Worm (Caenorhabditis elegans) whole organism, young adult: ENCODE measurements around the gene K10C2.14.

Experiments
- F23B12.7 ChIP-seq: sonication (generic microtip); optimal IDR thresholded peaks from 2 replicates; lab custom pipeline; 2017; ENCODE audit warnings: missing genetic modification characterization, mild to moderate bottlenecking, missing compliant biosample characterization, antibody characterized with exemption, moderate library complexity; ENCODE audit not compliant: insufficient read depth
- F33H1.4 ChIP-seq: fragments of 200-800 bp; sonication (Bioruptor generic); IDR thresholded peaks from 2 replicates; pipeline ENCODE4 v1.3.6; 2022; ENCODE audit warnings: missing genetic modification reagents, missing genetic modification characterization, missing compliant biosample characterization
- Y56A3A.18 ChIP-seq: fragments of 200-800 bp; sonication (Bioruptor generic); IDR thresholded peaks from 2 replicates; pipeline ENCODE4 v1.3.6; 2022; ENCODE audit warnings: missing genetic modification reagents, missing genetic modification characterization, missing compliant biosample characterization
- atf-7 ChIP-seq: sonication (generic microtip); optimal IDR thresholded peaks from 2 replicates; lab custom pipeline; 2017; ENCODE audit warnings: mild to moderate bottlenecking, missing genetic modification characterization, missing compliant biosample characterization
- athp-1 ChIP-seq: sonication (generic microtip); optimal IDR thresholded peaks from 2 replicates; lab custom pipeline; 2017; ENCODE audit warnings: mild to moderate bottlenecking, missing genetic modification characterization, missing compliant biosample characterization
- attf-3 ChIP-seq: fragments of 200-800 bp; sonication (Bioruptor generic); conservative IDR thresholded peaks from 2 replicates; pipeline ENCODE4 v1.3.6; 2022; ENCODE audit warnings: missing genetic modification reagents, missing genetic modification characterization, missing compliant biosample characterization
- attf-5 ChIP-seq: fragments of 200-800 bp; sonication (Bioruptor generic); optimal IDR thresholded peaks from 2 replicates; lab custom pipeline; 2018; ENCODE audit warnings: mild to moderate bottlenecking, missing genetic modification characterization, missing compliant biosample characterization
- dox-1 ChIP-seq: fragments of 200-800 bp; sonication (Bioruptor generic); IDR thresholded peaks from 2 replicates; pipeline ENCODE4 v1.3.6; 2022; ENCODE audit warnings: missing genetic modification reagents, missing genetic modification characterization, missing compliant biosample characterization
- egrh-3 ChIP-seq: fragments of 200-800 bp; sonication (Bioruptor generic); IDR thresholded peaks from 2 replicates; pipeline ENCODE4 v1.3.6; 2022; ENCODE audit warnings: missing genetic modification reagents, missing genetic modification characterization, missing compliant biosample characterization
- ets-4 ChIP-seq: fragments of 200-800 bp; sonication (Bioruptor generic); optimal IDR thresholded peaks from 2 replicates; lab custom pipeline; 2018; ENCODE audit warnings: mild to moderate bottlenecking, missing genetic modification characterization, missing compliant biosample characterization
- hmg-20 ChIP-seq: fragments of 200-800 bp; sonication (Bioruptor generic); IDR thresholded peaks from 2 replicates; pipeline ENCODE4 v1.3.6; 2022; ENCODE audit warnings: missing genetic modification reagents, missing genetic modification characterization, missing compliant biosample characterization
- let-607 ChIP-seq, 2 experiments: fragments of 200-800 bp in 1 of 2; sonication (Bioruptor generic) in 1 of 2; sonication (generic microtip) in 1 of 2; optimal IDR thresholded peaks; 2 replicates each; lab custom pipeline; 2016 to 2018; ENCODE audit warnings: mild to moderate bottlenecking in 2 of 2, missing compliant biosample characterization in 2 of 2, missing genetic modification characterization in 2 of 2, moderate library complexity in 2 of 2, missing genotype in 1 of 2
- lin-35 ChIP-seq, 3 experiments: fragments of 150-350 bp in 2 of 3; sonication (generic microtip) in 1 of 3; optimal IDR thresholded peaks; 2 replicates each; lab custom pipeline; 2014 to 2018; ENCODE audit warnings: missing biosample characterization in 3 of 3, missing genetic modification characterization in 3 of 3, missing genetic modification reagents in 3 of 3
- lsl-1 ChIP-seq: fragments of 200-800 bp; sonication (Bioruptor generic); optimal IDR thresholded peaks from 2 replicates; lab custom pipeline; 2018; ENCODE audit warnings: mild to moderate bottlenecking, missing genetic modification characterization, moderate library complexity, missing compliant biosample characterization
- madf-8 ChIP-seq: fragments of 200-800 bp; sonication (Bioruptor generic); conservative IDR thresholded peaks from 2 replicates; pipeline ENCODE4 v1.3.6; 2022; ENCODE audit warnings: missing genetic modification reagents, missing genetic modification characterization, missing compliant biosample characterization
- mcd-1 ChIP-seq: fragments of 200-800 bp; sonication (Bioruptor generic); IDR thresholded peaks from 2 replicates; pipeline ENCODE4 v1.3.6; 2022; ENCODE audit warnings: missing genetic modification reagents, missing genetic modification characterization, missing compliant biosample characterization
- nhr-80 ChIP-seq: sonication (generic microtip); optimal IDR thresholded peaks from 2 replicates; lab custom pipeline; 2016; ENCODE audit warnings: missing genetic modification characterization, missing compliant biosample characterization
- sdz-38 ChIP-seq: sonication (generic microtip); optimal IDR thresholded peaks from 2 replicates; lab custom pipeline; 2016; ENCODE audit warnings: missing genotype, missing genetic modification characterization, missing compliant biosample characterization
- snpc-1.1 ChIP-seq: sonication (generic microtip); optimal IDR thresholded peaks from 2 replicates; lab custom pipeline; 2017; ENCODE audit warnings: missing genetic modification characterization, mild to moderate bottlenecking, missing compliant biosample characterization, antibody characterized with exemption, moderate library complexity, missing genotype, missing genetic modification reagents; ENCODE audit not compliant: insufficient read depth
- somi-1 ChIP-seq: fragments of 200-800 bp; sonication (Bioruptor generic); optimal IDR thresholded peaks from 2 replicates; lab custom pipeline; 2018; ENCODE audit warnings: mild to moderate bottlenecking, missing genetic modification characterization, missing compliant biosample characterization
- sptf-2 ChIP-seq: fragments of 200-800 bp; sonication (Bioruptor generic); optimal IDR thresholded peaks from 2 replicates; lab custom pipeline; 2018; ENCODE audit warnings: mild to moderate bottlenecking, missing genetic modification characterization, missing compliant biosample characterization
- tbp1 ChIP-seq: fragments of 200-800 bp; sonication (Bioruptor generic); optimal IDR thresholded peaks from 2 replicates; lab custom pipeline; 2018; ENCODE audit warnings: mild to moderate bottlenecking, missing genetic modification characterization, missing compliant biosample characterization
- ztf-22 ChIP-seq: fragments of 200-800 bp; sonication (Bioruptor generic); optimal IDR thresholded peaks from 2 replicates; lab custom pipeline; 2018; ENCODE audit warnings: mild to moderate bottlenecking, missing genetic modification characterization, moderate library complexity, missing compliant biosample characterization
- ztf-3 ChIP-seq: fragments of 200-800 bp; sonication (Bioruptor generic); optimal IDR thresholded peaks from 2 replicates; lab custom pipeline; 2018; ENCODE audit warnings: mild to moderate bottlenecking, missing genetic modification characterization, missing compliant biosample characterization
- ztf-6 ChIP-seq: fragments of 200-800 bp; sonication (Bioruptor generic); IDR thresholded peaks from 2 replicates; pipeline ENCODE4 v1.3.6; 2022; ENCODE audit warnings: missing genetic modification reagents, missing genetic modification characterization, missing compliant biosample characterization

The K10C2.14 gene

DNA sequence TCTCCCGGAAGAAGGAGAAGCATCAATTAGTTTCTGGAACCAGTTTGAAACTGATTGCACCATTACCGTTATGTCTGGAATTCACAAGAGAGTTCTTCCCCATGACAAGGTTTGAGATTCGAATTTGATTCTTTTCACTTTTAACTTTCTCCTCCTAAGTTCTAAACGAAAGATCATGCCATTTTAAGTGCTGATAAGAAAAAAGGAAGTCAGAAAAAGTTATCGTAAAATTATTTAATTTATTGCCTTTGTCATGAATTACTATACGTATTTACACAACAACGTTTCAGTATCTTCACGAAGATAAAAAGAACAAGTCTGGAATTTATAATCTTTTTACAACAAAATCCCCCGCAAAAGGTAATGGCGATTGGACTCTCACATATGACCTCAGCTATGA, 19.8 kb upstream of the K10C2.14 start:
- TF ChIP-seq nhr-80 (tag; lab: Kevin White, UChicago) (peak; percentile 37), Y56A3A.18 (no peak), ztf-22 (GFP tag; lab: Kevin White, UChicago) (no peak)

DNA sequence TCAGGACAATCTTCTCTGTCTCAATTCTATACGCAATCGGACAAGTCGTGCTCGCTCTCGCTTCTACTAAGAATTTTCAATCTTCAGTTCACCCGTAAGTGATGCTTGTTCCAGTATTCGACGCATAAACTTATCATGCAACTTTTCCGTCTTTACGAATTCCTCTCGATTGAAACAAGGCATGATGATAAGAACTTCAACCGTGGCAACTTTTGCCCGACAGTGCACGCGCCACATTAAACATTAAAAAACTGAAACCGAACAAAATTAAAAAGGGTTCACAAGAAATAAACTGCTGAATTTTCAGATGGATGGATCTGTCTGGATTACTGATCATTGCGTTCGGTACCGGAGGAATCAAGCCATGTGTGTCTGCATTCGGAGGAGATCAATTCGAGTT, 18.1 kb upstream of the K10C2.14 start:
- TF ChIP-seq nhr-80 (tag; lab: Kevin White, UChicago): peak; percentile 54
- TF ChIP-seq lsl-1: no peak

DNA sequence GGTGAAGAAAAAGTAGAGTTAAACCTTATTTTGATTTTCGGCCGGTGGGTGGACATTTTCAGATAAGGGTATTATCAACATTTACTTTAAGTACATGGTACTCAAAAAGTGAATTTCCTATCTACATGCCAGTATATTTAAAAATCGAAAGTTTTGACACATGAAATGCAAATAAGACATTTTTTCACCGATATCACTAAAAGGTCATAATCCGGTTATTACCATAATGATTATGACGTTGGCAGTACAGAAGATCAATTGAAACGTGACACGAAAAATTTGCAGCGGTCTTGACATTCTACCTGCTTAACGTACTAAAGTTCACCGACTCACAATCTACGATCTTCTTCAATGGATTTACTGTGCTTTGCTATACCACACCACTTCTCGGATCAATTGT, 17.6 kb upstream of the K10C2.14 start:
- TF ChIP-seq madf-8 (no peak), egrh-3 (GFP tag; lab: Robert Waterston, UW) (no peak)

DNA sequence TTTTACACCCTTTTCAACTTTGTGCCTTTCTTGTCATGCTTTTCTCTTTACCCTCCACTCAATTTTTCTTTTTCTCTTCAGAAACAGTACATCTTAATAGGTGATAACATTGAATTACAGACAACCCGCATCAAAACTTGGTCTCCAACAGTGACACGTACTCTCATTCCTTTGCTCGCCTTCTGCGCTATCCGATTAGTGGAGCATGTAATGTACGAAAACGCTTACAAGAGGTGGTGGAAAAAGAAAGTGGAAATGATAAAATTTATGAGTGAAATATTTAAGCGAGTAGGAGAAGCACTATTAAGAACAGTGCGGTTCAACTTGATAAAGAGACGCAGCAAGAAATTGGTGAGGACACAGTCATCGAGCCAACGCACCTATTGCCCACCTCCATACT, 16.2 kb upstream of the K10C2.14 start, which contains the start of gene pept-1:
Gene pept-1, plus strand, starts transcription at position 306 of the 400 bp plus-strand sequence.
- TF ChIP-seq ztf-22 (GFP tag; lab: Kevin White, UChicago) (peak; percentile 60), nhr-80 (tag; lab: Kevin White, UChicago) (peak; percentile 99), Y56A3A.18 (peak; percentile 70; the same call in 1 of the 2 replicates), ztf-3 (GFP tag; lab: Kevin White, UChicago) (no peak), atf-7 (peak; percentile 50), ets-4 (GFP tag; lab: Kevin White, UChicago) (peak; percentile 87), let-607 (tag; optimal IDR thresholded peaks at IDR 0.05; lab: Kevin White, UChicago) (peak; percentile 12 to 13), tbp1 (GFP tag; lab: Kevin White, UChicago) (peak; percentile 25), mcd-1 (GFP tag; lab: Robert Waterston, UW) (no peak), dox-1 (GFP tag; lab: Robert Waterston, UW) (peak; percentile 74)
- TF ChIP-seq, all 124 proteins: peak for 8

DNA sequence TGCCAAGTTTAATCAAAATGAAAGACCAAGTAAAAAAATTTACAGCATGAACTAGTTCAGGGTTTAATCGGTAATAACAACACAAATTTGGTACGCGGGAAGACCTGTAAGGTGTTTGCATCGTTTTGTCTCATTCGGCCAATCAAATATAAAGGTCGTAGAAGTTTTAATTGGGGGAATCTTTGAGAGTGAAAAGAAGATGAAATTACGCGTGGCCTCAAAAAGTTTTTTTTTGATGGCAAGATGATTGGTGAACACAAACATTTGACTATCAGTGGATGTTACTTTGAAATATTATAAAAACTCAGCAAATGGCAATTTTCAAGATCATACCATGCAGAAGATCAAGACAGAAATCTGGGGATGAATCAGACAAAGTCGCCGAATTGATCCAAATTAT, 14.8 kb upstream of the K10C2.14 start, which contains the start of gene nas-33:
Gene nas-33, minus strand, starts transcription at position 101 of the 400 bp plus-strand sequence.
- no peak for TF ChIP-seq snpc-1.1 (tag; lab: Kevin White, UChicago)
- TF ChIP-seq let-607 (tag; optimal IDR thresholded peaks at IDR 0.05; lab: Kevin White, UChicago): no peak
- TF ChIP-seq hmg-20 (GFP tag; lab: Robert Waterston, UW): no peak
- no peak for TF ChIP-seq sptf-2 (GFP tag; lab: Kevin White, UChicago)
- TF ChIP-seq ztf-6 (GFP tag; lab: Robert Waterston, UW): no peak
- no peak for TF ChIP-seq tbp1 (GFP tag; lab: Kevin White, UChicago)
- no peak for TF ChIP-seq somi-1 (GFP tag; lab: Kevin White, UChicago)
- no peak for TF ChIP-seq F23B12.7 (tag; lab: Kevin White, UChicago)
- no peak for TF ChIP-seq attf-5 (GFP tag; lab: Kevin White, UChicago)
- no peak for TF ChIP-seq sdz-38 (tag; lab: Kevin White, UChicago)
- TF ChIP-seq athp-1 (tag; lab: Kevin White, UChicago): no peak

DNA sequence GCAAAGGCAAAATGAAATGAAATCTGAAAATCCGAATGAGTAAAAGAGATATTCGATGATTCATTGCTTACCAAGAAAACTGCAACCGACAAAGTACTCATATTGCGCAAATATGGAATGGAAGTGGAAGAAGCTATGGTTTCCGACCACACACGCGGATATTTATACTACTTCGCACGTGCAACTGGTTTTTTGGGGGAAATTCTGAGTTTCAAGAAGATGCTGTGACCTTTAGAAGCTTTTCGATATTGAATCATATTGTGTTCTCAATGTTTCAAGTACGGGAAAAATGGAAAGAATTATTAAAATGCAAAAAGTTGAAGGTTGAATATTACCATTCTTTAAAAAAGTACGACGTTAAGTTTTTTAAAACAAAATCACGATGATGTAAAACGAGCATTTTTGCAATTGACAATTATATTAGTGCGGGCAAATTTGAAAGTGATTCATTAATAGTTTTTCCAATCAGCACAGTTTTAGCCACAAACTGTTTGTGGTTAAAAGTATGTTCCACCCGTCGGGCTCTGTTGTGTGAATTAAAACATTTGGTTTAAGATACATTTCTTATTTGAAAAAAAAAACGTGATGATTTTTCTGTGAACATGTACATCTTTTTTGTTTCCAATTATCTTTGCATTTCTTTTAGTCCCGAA, 10.6 kb upstream of the K10C2.14 start, which contains the start of the genes grl-6 and K10C2.6:
Gene grl-6, minus strand, starts transcription at position 101 of the 653 bp plus-strand sequence.
Gene K10C2.6, plus strand, starts transcription at position 603 of the 653 bp plus-strand sequence.
- TF ChIP-seq athp-1 (tag; lab: Kevin White, UChicago): no peak
- TF ChIP-seq attf-3 (GFP tag; lab: Robert Waterston, UW): no peak
- TF ChIP-seq lin-35 (GFP tag; optimal IDR thresholded peaks at IDR 0.05; lab: Kevin White, UChicago): no peak
- no peak for TF ChIP-seq F33H1.4
